Worm (Caenorhabditis elegans): ENCODE results near the gene rps-12.

- TF ChIP-seq skn-1 (tag; optimal IDR thresholded peaks at IDR 0.05): peak; percentile 85
- TF ChIP-seq tbx-2 (tag; optimal IDR thresholded peaks at IDR 0.05): peak; percentile 17
- no peak for TF ChIP-seq nhr-237 (tag; optimal IDR thresholded peaks at IDR 0.05)
- TF ChIP-seq nhr-28 (tag; optimal IDR thresholded peaks at IDR 0.05): no peak
- TF ChIP-seq elt-2 (tag; optimal IDR thresholded peaks at IDR 0.05): peak; percentile 55
These were observed 27.1 kb downstream of the rps-12 start, which contains the start of gene rpl-23 for ce11 chrIII:5706077-5706627.

All from whole organism, L3 larva.